Worm (Caenorhabditis elegans) whole organism, mixed stage, embryonic: ENCODE results near the gene T13C5.9.

Experiments
- M03D4.4 ChIP-seq: sonication (generic microtip); optimal IDR thresholded peaks from 2 replicates; lab custom pipeline; 2017; ENCODE audit warnings: mild to moderate bottlenecking, missing genetic modification characterization, missing compliant biosample characterization
- bed-3 ChIP-seq: fragments of 200-800 bp; sonication (Bioruptor generic); optimal IDR thresholded peaks from 3 replicates; lab custom pipeline; 2018; ENCODE audit warnings: mild to moderate bottlenecking, missing genetic modification characterization, moderate library complexity, missing compliant biosample characterization
- blmp-1 ChIP-seq: fragments of 150-350 bp; optimal IDR thresholded peaks from 2 replicates; lab custom pipeline; 2014; ENCODE audit warnings: missing biosample characterization, missing genetic modification characterization
- ceh-39 ChIP-seq: fragments of 150-350 bp; optimal IDR thresholded peaks from 2 replicates; lab custom pipeline; 2014; ENCODE audit warnings: missing biosample characterization, missing genetic modification characterization
- ceh-43 ChIP-seq: fragments of 200-800 bp; sonication (Bioruptor generic); optimal IDR thresholded peaks from 2 replicates; lab custom pipeline; 2018; ENCODE audit warnings: mild to moderate bottlenecking, missing genetic modification characterization, moderate library complexity, missing compliant biosample characterization
- ceh-83 ChIP-seq: fragments of 200-800 bp; sonication (Bioruptor generic); optimal IDR thresholded peaks from 2 replicates; lab custom pipeline; 2018; ENCODE audit warnings: mild to moderate bottlenecking, missing genetic modification characterization, missing compliant biosample characterization
- ces-1 ChIP-seq: fragments of 150-350 bp; optimal IDR thresholded peaks from 2 replicates; lab custom pipeline; 2014; ENCODE audit warnings: missing biosample characterization, missing genetic modification reagents, missing genetic modification characterization
- cnd-1 ChIP-seq: fragments of 200-800 bp; sonication (Bioruptor generic); optimal IDR thresholded peaks from 2 replicates; lab custom pipeline; 2018; ENCODE audit warnings: mild to moderate bottlenecking, missing genetic modification characterization, missing compliant biosample characterization
- drap-1 ChIP-seq: fragments of 200-800 bp; sonication (Bioruptor generic); optimal IDR thresholded peaks from 3 replicates; lab custom pipeline; 2018; ENCODE audit warnings: mild to moderate bottlenecking, missing genetic modification characterization, missing compliant biosample characterization
- elt-1 ChIP-seq: sonication (generic microtip); optimal IDR thresholded peaks from 2 replicates; lab custom pipeline; 2017; ENCODE audit warnings: missing genetic modification characterization, mild to moderate bottlenecking, missing compliant biosample characterization, antibody characterized with exemption, moderate library complexity, borderline replicate concordance; ENCODE audit not compliant: insufficient read depth
- elt-3 ChIP-seq: fragments of 150-350 bp; optimal IDR thresholded peaks from 2 replicates; lab custom pipeline; 2014; ENCODE audit warnings: missing biosample characterization, missing genetic modification characterization
- ham-2 ChIP-seq: fragments of 200-800 bp; sonication (Bioruptor generic); optimal IDR thresholded peaks from 2 replicates; lab custom pipeline; 2018; ENCODE audit warnings: mild to moderate bottlenecking, missing genetic modification characterization, missing compliant biosample characterization
- hlh-1 ChIP-seq: fragments of 150-350 bp; optimal IDR thresholded peaks from 2 replicates; lab custom pipeline; 2014; ENCODE audit warnings: missing biosample characterization, missing genetic modification reagents, missing genetic modification characterization
- lin-32 ChIP-seq: fragments of 200-800 bp; sonication (Bioruptor generic); optimal IDR thresholded peaks from 2 replicates; lab custom pipeline; 2018; ENCODE audit warnings: mild to moderate bottlenecking, missing genetic modification characterization, missing compliant biosample characterization
- lsy-2 ChIP-seq: fragments of 150-350 bp; optimal IDR thresholded peaks from 2 replicates; lab custom pipeline; 2014; ENCODE audit warnings: missing biosample characterization, missing genetic modification characterization
- mab-5 ChIP-seq: fragments of 150-350 bp; optimal IDR thresholded peaks from 2 replicates; lab custom pipeline; 2014; ENCODE audit warnings: missing biosample characterization, missing genetic modification characterization
- mep-1 ChIP-seq: fragments of 150-350 bp; optimal IDR thresholded peaks from 2 replicates; lab custom pipeline; 2017; ENCODE audit warnings: missing biosample characterization, missing genetic modification reagents, missing genetic modification characterization, inconsistent platforms
- mls-2 ChIP-seq: sonication (generic microtip); optimal IDR thresholded peaks from 2 replicates; lab custom pipeline; 2016; ENCODE audit warnings: mild to moderate bottlenecking, missing genetic modification characterization, moderate library complexity, missing compliant biosample characterization
- nhr-12 ChIP-seq: fragments of 150-350 bp; optimal IDR thresholded peaks from 2 replicates; lab custom pipeline; 2014; ENCODE audit warnings: missing biosample characterization, missing genetic modification characterization
- nhr-28 ChIP-seq: fragments of 150-350 bp; optimal IDR thresholded peaks from 2 replicates; lab custom pipeline; 2014; ENCODE audit warnings: missing biosample characterization, missing genetic modification characterization
- nhr-76 ChIP-seq: sonication (generic microtip); optimal IDR thresholded peaks from 2 replicates; lab custom pipeline; 2017; ENCODE audit warnings: missing biosample characterization, missing genetic modification characterization
- pha-4 ChIP-seq: fragments of 150-350 bp; optimal IDR thresholded peaks from 2 replicates; lab custom pipeline; 2018; ENCODE audit warnings: missing biosample characterization, missing genetic modification reagents, missing genetic modification characterization
- sem-2 ChIP-seq: fragments of 200-800 bp; sonication (Bioruptor generic); optimal IDR thresholded peaks from 2 replicates; lab custom pipeline; 2018; ENCODE audit warnings: mild to moderate bottlenecking, missing genetic modification characterization, missing compliant biosample characterization
- snpc-4 ChIP-seq: fragments of 150-350 bp; optimal IDR thresholded peaks from 2 replicates; lab custom pipeline; 2014; ENCODE audit warnings: missing biosample characterization, missing genetic modification characterization
- sptf-1 ChIP-seq: sonication (generic microtip); optimal IDR thresholded peaks from 2 replicates; lab custom pipeline; 2017; ENCODE audit warnings: mild to moderate bottlenecking, missing genetic modification characterization, moderate library complexity, missing compliant biosample characterization
- tbx-8 ChIP-seq: fragments of 200-800 bp; sonication (Bioruptor generic); optimal IDR thresholded peaks from 2 replicates; lab custom pipeline; 2018; ENCODE audit warnings: mild to moderate bottlenecking, missing genetic modification characterization, moderate library complexity, missing compliant biosample characterization
- unc-120 ChIP-seq: sonication (generic microtip); optimal IDR thresholded peaks from 2 replicates; lab custom pipeline; 2017; ENCODE audit warnings: missing genetic modification characterization, missing compliant biosample characterization; ENCODE audit not compliant: poor library complexity, severe bottlenecking
- unc-39 ChIP-seq: fragments of 150-350 bp; optimal IDR thresholded peaks from 2 replicates; lab custom pipeline; 2014; ENCODE audit warnings: missing biosample characterization, missing genetic modification characterization
- unc-62 ChIP-seq: fragments of 150-350 bp; optimal IDR thresholded peaks from 2 replicates; lab custom pipeline; 2014; ENCODE audit warnings: missing biosample characterization, missing genetic modification reagents, missing genetic modification characterization
- zip-8 ChIP-seq: fragments of 150-350 bp; optimal IDR thresholded peaks from 2 replicates; lab custom pipeline; 2014; ENCODE audit warnings: missing biosample characterization, missing genetic modification characterization
- ztf-11 ChIP-seq: fragments of 150-350 bp; optimal IDR thresholded peaks from 2 replicates; lab custom pipeline; 2014; ENCODE audit warnings: missing biosample characterization, missing genetic modification characterization

Gene T13C5.9

ce11 chrX:6202809-6203208, 12.8 kb downstream of the T13C5.9 start:
- TF ChIP-seq ceh-83, result no peak
- TF ChIP-seq blmp-1 (tag; lab: Kevin White, UChicago), result no peak
- TF ChIP-seq mls-2 (tag; lab: Kevin White, UChicago), result no peak
- no peak for TF ChIP-seq drap-1 (GFP tag; lab: Kevin White, UChicago)
- TF ChIP-seq ztf-11 (tag; lab: Kevin White, UChicago), result no peak
- TF ChIP-seq ces-1, result no peak
- no peak for TF ChIP-seq tbx-8 (GFP tag; lab: Kevin White, UChicago)
- TF ChIP-seq lin-32 (GFP tag; lab: Kevin White, UChicago), result no peak
- no peak for TF ChIP-seq elt-3
- no peak for TF ChIP-seq nhr-76
- TF ChIP-seq cnd-1 (tag; lab: Kevin White, UChicago), result no peak
- no peak for TF ChIP-seq ham-2
- TF ChIP-seq lsy-2 (tag; lab: Kevin White, UChicago), result no peak
- no peak for TF ChIP-seq sptf-1 (tag; lab: Kevin White, UChicago)
- TF ChIP-seq unc-62 (GFP tag; lab: Kevin White, UChicago), result no peak
- TF ChIP-seq unc-120, result no peak

ce11 chrX:6203315-6203714, 13.3 kb downstream of the T13C5.9 start:
- TF ChIP-seq nhr-12 (no peak), ceh-43 (GFP tag; lab: Kevin White, UChicago) (no peak), bed-3 (GFP tag; lab: Kevin White, UChicago) (no peak), zip-8 (tag; lab: Kevin White, UChicago) (no peak), sptf-1 (tag; lab: Kevin White, UChicago) (no peak), ceh-83 (no peak), cnd-1 (tag; lab: Kevin White, UChicago) (no peak), tbx-8 (GFP tag; lab: Kevin White, UChicago) (no peak), nhr-28 (tag; lab: Kevin White, UChicago) (no peak), ces-1 (no peak), elt-3 (no peak), nhr-76 (no peak), mls-2 (tag; lab: Kevin White, UChicago) (no peak), lin-32 (GFP tag; lab: Kevin White, UChicago) (no peak), M03D4.4 (tag; lab: Kevin White, UChicago) (no peak), snpc-4 (tag; lab: Kevin White, UChicago) (no peak)

ce11 chrX:6204696-6205232, 14.7 kb downstream of the T13C5.9 start, which contains the start of gene bca-1:
Gene bca-1, minus strand, starts transcription at chrX:6204746.
- no peak for TF ChIP-seq cnd-1 (tag; lab: Kevin White, UChicago)
- TF ChIP-seq ceh-39, result no peak

ce11 chrX:6205325-6205724, 15.3 kb downstream of the T13C5.9 start:
- no peak for TF ChIP-seq lsy-2 (tag; lab: Kevin White, UChicago)
- TF ChIP-seq sptf-1 (tag; lab: Kevin White, UChicago), result no peak
- TF ChIP-seq mab-5 (tag; lab: Kevin White, UChicago), result no peak
- TF ChIP-seq zip-8 (tag; lab: Kevin White, UChicago), result no peak
- no peak for TF ChIP-seq ceh-83
- TF ChIP-seq nhr-28 (tag; lab: Kevin White, UChicago), result no peak
- TF ChIP-seq elt-1, result no peak
- TF ChIP-seq elt-3, result no peak
- no peak for TF ChIP-seq sem-2 (GFP tag; lab: Kevin White, UChicago)
- no peak for TF ChIP-seq pha-4 (tag; lab: Kevin White, UChicago)
- TF ChIP-seq mep-1, result no peak
- no peak for TF ChIP-seq ham-2
- no peak for TF ChIP-seq mls-2 (tag; lab: Kevin White, UChicago)
- no peak for TF ChIP-seq M03D4.4 (tag; lab: Kevin White, UChicago)
- TF ChIP-seq hlh-1 (tag; lab: Kevin White, UChicago), result no peak
- no peak for TF ChIP-seq ces-1
- no peak for TF ChIP-seq cnd-1 (tag; lab: Kevin White, UChicago)
- no peak for TF ChIP-seq tbx-8 (GFP tag; lab: Kevin White, UChicago)
- no peak for TF ChIP-seq unc-39 (tag; lab: Kevin White, UChicago)
- TF ChIP-seq, all 35 proteins: peak for 0

ce11 chrX:6206305-6206704, 16.2 kb downstream of the T13C5.9 start, which contains the start of gene mtp-18:
Gene mtp-18, minus strand, starts transcription at chrX:6206405.
- TF ChIP-seq unc-39 (tag; lab: Kevin White, UChicago), result no peak
